Fruit fly (Drosophila melanogaster) whole organism, embryonic: Measurements from ENCODE around the gene spd-2.

Experiments used
- Bgb ChIP-seq: fragments of 200-800 bp; sonication (Bioruptor generic); IDR thresholded peaks from 2 replicates; pipeline ENCODE4 v1.3.6; 2022; ENCODE audit warnings: missing biosample characterization, missing genetic modification characterization; ENCODE audit not compliant: partially characterized antibody
- C15 ChIP-seq: fragments of 200-800 bp; sonication (Bioruptor generic); IDR thresholded peaks from 3 replicates; pipeline ENCODE4 v1.3.6; 2022; ENCODE audit warnings: missing biosample characterization, missing genetic modification characterization
- CG10959 ChIP-seq: fragments of 200-800 bp; sonication (Bioruptor generic); IDR thresholded peaks from 2 replicates; pipeline ENCODE4 v1.3.6; 2022; ENCODE audit warnings: missing biosample characterization, missing genetic modification characterization
- CG11398 ChIP-seq: fragments of 200-800 bp; sonication (Bioruptor generic); optimal IDR thresholded peaks from 2 replicates; lab custom pipeline; 2016; ENCODE audit warnings: missing biosample characterization, missing genetic modification characterization
- CG12299 ChIP-seq: fragments of 200-800 bp; sonication (Bioruptor generic); optimal IDR thresholded peaks from 2 replicates; lab custom pipeline; 2018; ENCODE audit warnings: missing biosample characterization, mild to moderate bottlenecking, missing genetic modification characterization
- CG13123 ChIP-seq: fragments of 200-800 bp; sonication (Bioruptor generic); optimal IDR thresholded peaks from 2 replicates; lab custom pipeline; 2016; ENCODE audit warnings: missing biosample characterization, missing genetic modification characterization
- CG13894 ChIP-seq: fragments of 200-800 bp; sonication (Bioruptor generic); optimal IDR thresholded peaks from 3 replicates; lab custom pipeline; 2018; ENCODE audit warnings: missing biosample characterization, mild to moderate bottlenecking, missing genetic modification characterization, moderate library complexity
- CG14667 ChIP-seq: fragments of 200-800 bp; sonication (Bioruptor generic); IDR thresholded peaks from 2 replicates; pipeline ENCODE4 v1.3.6; 2022; ENCODE audit warnings: missing biosample characterization, missing genetic modification characterization
- CG15514 ChIP-seq: fragments of 200-800 bp; sonication (Bioruptor generic); optimal IDR thresholded peaks from 3 replicates; lab custom pipeline; 2017; ENCODE audit warnings: missing biosample characterization, missing genetic modification characterization, mild to moderate bottlenecking, moderate library complexity, missing genetic modification reagents
- CG1792 ChIP-seq: fragments of 200-800 bp; sonication (Bioruptor generic); optimal IDR thresholded peaks from 2 replicates; lab custom pipeline; 2016; ENCODE audit warnings: missing biosample characterization, missing genetic modification characterization
- CG4282 ChIP-seq: fragments of 200-800 bp; sonication (Bioruptor generic); optimal IDR thresholded peaks from 2 replicates; lab custom pipeline; 2016; ENCODE audit warnings: missing biosample characterization, missing genetic modification characterization
- CG4328 ChIP-seq: fragments of 200-800 bp; sonication (Bioruptor generic); optimal IDR thresholded peaks from 3 replicates; lab custom pipeline; 2017; ENCODE audit warnings: missing biosample characterization, missing genetic modification reagents, missing genetic modification characterization
- CG5245 ChIP-seq: fragments of 200-800 bp; sonication (Bioruptor generic); optimal IDR thresholded peaks from 3 replicates; lab custom pipeline; 2016; ENCODE audit warnings: missing biosample characterization, missing genetic modification characterization
- CG6254 ChIP-seq: fragments of 200-800 bp; sonication (Bioruptor generic); optimal IDR thresholded peaks from 3 replicates; lab custom pipeline; 2017; ENCODE audit warnings: mild to moderate bottlenecking, missing biosample characterization, missing genetic modification reagents, missing genetic modification characterization
- CG7372 ChIP-seq: fragments of 200-800 bp; sonication (Bioruptor generic); IDR thresholded peaks from 2 replicates; pipeline ENCODE4 v1.3.6; 2022; ENCODE audit warnings: missing biosample characterization, missing genetic modification characterization
- CG8478 ChIP-seq: fragments of >200 bp; optimal IDR thresholded peaks from 2 replicates; lab custom pipeline; 2018
- CG9215 ChIP-seq: fragments of 200-800 bp; sonication (Bioruptor generic); IDR thresholded peaks from 2 replicates; pipeline ENCODE4 v1.3.6; 2022; ENCODE audit warnings: missing biosample characterization, missing genetic modification characterization
- CG9932 ChIP-seq: fragments of 200-800 bp; sonication (Bioruptor generic); IDR thresholded peaks from 2 replicates; pipeline ENCODE4 v1.3.6; 2022; ENCODE audit warnings: missing biosample characterization, missing genetic modification characterization
- CkIIα-i1 ChIP-seq: fragments of 200-800 bp; sonication (Bioruptor generic); IDR thresholded peaks from 2 replicates; pipeline ENCODE4 v1.3.6; 2022; ENCODE audit warnings: missing biosample characterization, missing genetic modification characterization
- Ets97D ChIP-seq: fragments of 200-800 bp; sonication (Bioruptor generic); optimal IDR thresholded peaks from 3 replicates; lab custom pipeline; 2016; ENCODE audit warnings: missing biosample characterization, missing genetic modification characterization
- Hey ChIP-seq: fragments of 200-800 bp; sonication (Bioruptor generic); optimal IDR thresholded peaks from 3 replicates; lab custom pipeline; 2018; ENCODE audit warnings: missing biosample characterization, mild to moderate bottlenecking, missing genetic modification characterization
- Hmr ChIP-seq: fragments of 200-800 bp; sonication (Bioruptor generic); optimal IDR thresholded peaks from 3 replicates; lab custom pipeline; 2017; ENCODE audit warnings: mild to moderate bottlenecking, missing biosample characterization, missing genetic modification reagents, missing genetic modification characterization
- Hr39 ChIP-seq: fragments of >200 bp; optimal IDR thresholded peaks from 2 replicates; lab custom pipeline; 2017
- Hr51 ChIP-seq, 2 experiments: fragments of 200-800 bp; sonication (Bioruptor generic); optimal IDR thresholded peaks; 2 replicates in 1 of 2; 3 replicates in 1 of 2; lab custom pipeline; 2016 to 2018; ENCODE audit warnings: missing biosample characterization in 2 of 2, missing genetic modification characterization in 2 of 2, mild to moderate bottlenecking in 1 of 2, moderate library complexity in 1 of 2
- Mad ChIP-seq: fragments of 200-800 bp; sonication (Bioruptor generic); optimal IDR thresholded peaks from 2 replicates; lab custom pipeline; 2016; ENCODE audit warnings: missing biosample characterization, missing genetic modification characterization
- Mrtf ChIP-seq: fragments of 200-800 bp; sonication (Bioruptor generic); IDR thresholded peaks from 3 replicates; pipeline ENCODE4 v1.3.6; 2022; ENCODE audit warnings: missing biosample characterization, missing genetic modification characterization
- Poxn ChIP-seq: fragments of 200-800 bp; sonication (Bioruptor generic); IDR thresholded peaks from 2 replicates; pipeline ENCODE4 v1.3.6; 2022; ENCODE audit warnings: missing biosample characterization, missing genetic modification characterization
- Ptx1 ChIP-seq: fragments of 200-800 bp; sonication (Bioruptor generic); IDR thresholded peaks from 2 replicates; pipeline ENCODE4 v1.3.6; 2022; ENCODE audit warnings: missing biosample characterization, missing genetic modification characterization
- Sry-δ ChIP-seq: fragments of 200-800 bp; sonication (Bioruptor generic); optimal IDR thresholded peaks from 2 replicates; lab custom pipeline; 2016; ENCODE audit warnings: missing biosample characterization, missing genetic modification characterization
- Taf1 ChIP-seq: fragments of 200-800 bp; sonication (Bioruptor generic); IDR thresholded peaks from 2 replicates; pipeline ENCODE4 v1.3.6; 2022; ENCODE audit warnings: missing biosample characterization, missing genetic modification characterization
- ato ChIP-seq: fragments of 200-800 bp; sonication (Bioruptor generic); IDR thresholded peaks from 2 replicates; pipeline ENCODE4 v1.3.6; 2022; ENCODE audit warnings: missing biosample characterization, missing genetic modification characterization; ENCODE audit not compliant: partially characterized antibody
- br ChIP-seq: fragments of >200 bp; optimal IDR thresholded peaks from 2 replicates; lab custom pipeline; 2017
- bsh ChIP-seq, 2 experiments: fragments of 200-800 bp; sonication (Bioruptor generic); optimal IDR thresholded peaks; 2 replicates each; lab custom pipeline; 2017 to 2018; ENCODE audit warnings: mild to moderate bottlenecking in 2 of 2, missing biosample characterization in 2 of 2, missing genetic modification characterization in 2 of 2, moderate library complexity in 1 of 2
- dmrt99B ChIP-seq: fragments of 200-800 bp; sonication (Bioruptor generic); optimal IDR thresholded peaks from 2 replicates; lab custom pipeline; 2018; ENCODE audit warnings: missing biosample characterization, mild to moderate bottlenecking, missing genetic modification characterization, moderate library complexity
- eve ChIP-seq, 2 experiments: fragments of >200 bp; optimal IDR thresholded peaks; 2 replicates each; lab custom pipeline; 2017; ENCODE audit warnings: missing biosample characterization in 2 of 2, missing genetic modification characterization in 2 of 2
- ind ChIP-seq: fragments of 200-800 bp; sonication (Bioruptor generic); optimal IDR thresholded peaks from 3 replicates; lab custom pipeline; 2016; ENCODE audit warnings: missing biosample characterization, missing genetic modification characterization
- kah ChIP-seq: fragments of 200-800 bp; sonication (Bioruptor generic); optimal IDR thresholded peaks from 2 replicates; lab custom pipeline; 2018; ENCODE audit warnings: missing biosample characterization, mild to moderate bottlenecking, missing genetic modification characterization
- knrl ChIP-seq: fragments of 200-800 bp; sonication (Bioruptor generic); IDR thresholded peaks from 3 replicates; pipeline ENCODE4 v1.3.6; 2022; ENCODE audit warnings: missing biosample characterization, missing genetic modification characterization; ENCODE audit not compliant: partially characterized antibody
- lbe ChIP-seq: fragments of 200-800 bp; sonication (Bioruptor generic); optimal IDR thresholded peaks from 2 replicates; lab custom pipeline; 2016; ENCODE audit warnings: missing biosample characterization, mild to moderate bottlenecking, missing genetic modification characterization
- lola ChIP-seq, 3 experiments: fragments of >200 bp in 2 of 3; fragments of 200-800 bp in 1 of 3; sonication (Bioruptor generic) in 1 of 3; optimal IDR thresholded peaks; 2 replicates each; lab custom pipeline; 2017 to 2019; ENCODE audit warnings: missing biosample characterization in 3 of 3, missing genetic modification characterization in 3 of 3, mild to moderate bottlenecking in 1 of 3, moderate library complexity in 1 of 3
- mam ChIP-seq: fragments of 200-800 bp; sonication (Bioruptor generic); optimal IDR thresholded peaks from 3 replicates; lab custom pipeline; 2016; ENCODE audit warnings: missing biosample characterization, missing genetic modification characterization
- nmo ChIP-seq: fragments of 200-800 bp; sonication (Bioruptor generic); optimal IDR thresholded peaks from 2 replicates; lab custom pipeline; 2018; ENCODE audit warnings: missing biosample characterization, mild to moderate bottlenecking, missing genetic modification characterization, moderate library complexity
- rib ChIP-seq: fragments of 200-800 bp; sonication (Bioruptor generic); IDR thresholded peaks from 2 replicates; pipeline ENCODE4 v1.3.6; 2022; ENCODE audit warnings: missing biosample characterization, missing genetic modification characterization
- sim ChIP-seq: fragments of 200-800 bp; sonication (Bioruptor generic); IDR thresholded peaks from 2 replicates; pipeline ENCODE4 v1.3.6; 2022; ENCODE audit warnings: missing biosample characterization, missing genetic modification characterization
- sob ChIP-seq: fragments of 200-800 bp; sonication (Bioruptor generic); IDR thresholded peaks from 2 replicates; pipeline ENCODE4 v1.3.6; 2022; ENCODE audit warnings: missing biosample characterization, missing genetic modification characterization
- trem ChIP-seq: fragments of 200-800 bp; optimal IDR thresholded peaks from 3 replicates; lab custom pipeline; 2019; ENCODE audit warnings: missing biosample characterization, mild to moderate bottlenecking, missing genetic modification characterization, moderate library complexity
- trh ChIP-seq: fragments of 200-800 bp; sonication (Bioruptor generic); optimal IDR thresholded peaks from 2 replicates; lab custom pipeline; 2016; ENCODE audit warnings: missing biosample characterization, missing genetic modification characterization
- ttk ChIP-seq: fragments of 200-800 bp; sonication (Bioruptor generic); IDR thresholded peaks from 2 replicates; pipeline ENCODE4 v2.1.2; 2022; ENCODE audit warnings: missing biosample characterization, missing genetic modification characterization
- tup ChIP-seq: fragments of 200-800 bp; sonication (Bioruptor generic); optimal IDR thresholded peaks from 2 replicates; lab custom pipeline; 2016; ENCODE audit warnings: missing biosample characterization, mild to moderate bottlenecking, missing genetic modification characterization, moderate library complexity
- vvl ChIP-seq: fragments of 200-800 bp; sonication (Bioruptor generic); IDR thresholded peaks from 2 replicates; pipeline ENCODE4 v1.3.6; 2022; ENCODE audit warnings: missing biosample characterization, missing genetic modification characterization
- z ChIP-seq: fragments of 200-800 bp; sonication (Bioruptor generic); IDR thresholded peaks from 3 replicates; pipeline ENCODE4 v1.3.6; 2022; ENCODE audit warnings: missing biosample characterization, missing genetic modification characterization
- zfh2 ChIP-seq: fragments of 200-800 bp; sonication (Bioruptor generic); optimal IDR thresholded peaks from 2 replicates; lab custom pipeline; 2016; ENCODE audit warnings: missing biosample characterization, missing genetic modification characterization

spd-2 gene

DNA sequence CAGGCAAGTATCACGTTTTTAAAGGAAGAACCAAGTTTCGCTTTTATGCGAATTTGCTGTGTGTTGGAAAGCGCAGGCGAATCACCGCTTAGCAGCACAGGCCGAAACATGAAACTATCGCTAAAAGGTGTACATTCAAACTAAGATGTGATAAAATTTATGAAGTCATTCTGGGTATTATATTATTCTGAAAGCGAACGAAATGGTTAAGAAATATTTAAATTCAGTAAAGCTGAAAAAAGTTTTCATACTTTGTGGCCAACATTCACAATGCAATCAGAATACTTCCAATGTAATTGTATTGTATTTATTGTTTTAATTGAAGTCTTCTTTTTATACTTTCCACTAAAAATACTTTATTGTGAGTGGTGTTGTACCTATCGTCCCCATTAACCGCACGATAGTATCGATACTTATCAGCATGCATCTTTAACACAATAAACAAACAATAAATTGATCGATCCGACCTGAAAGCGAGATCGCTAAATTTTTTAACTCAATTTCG, 13.6 kb downstream of the spd-2 start, which contains the start of gene Smn (continued):
- TF ChIP-seq vvl (GFP tag; lab: Robert Waterston, UW) (no peak; the same call in 1 of the 2 replicates), CG8478 (lab: Kevin White, UChicago) (no peak), trem (tag; lab: Kevin White, UChicago) (peak; percentile 52), Mrtf (GFP tag; lab: Robert Waterston, UW) (no peak), Ptx1 (no peak; the same call in 1 of the 2 replicates), bsh (GFP tag; optimal IDR thresholded peaks at IDR 0.05; lab: Kevin White, UChicago) (peak in 1 of 2 experiments; percentile 30), CG4282 (no peak), CG15514 (GFP tag; lab: Kevin White, UChicago) (peak; percentile 57), nmo (peak; percentile 48), Poxn (GFP tag; lab: Robert Waterston, UW) (peak; percentile 46; the same call in 1 of the 2 replicates), Ets97D (peak; percentile 30), Bgb (GFP tag; lab: Robert Waterston, UW) (peak; percentile 70), CG11398 (GFP tag; lab: Kevin White, UChicago) (no peak), lola (GFP tag; optimal IDR thresholded peaks at IDR 0.05; lab: Kevin White, UChicago) (peak in 1 of 3 experiments; percentile 28), CG9215 (GFP tag; lab: Robert Waterston, UW) (0 out of 2 replicates have a peak, but pooled peaks have one; percentile 34), CkIIα-i1 (GFP tag; lab: Robert Waterston, UW) (no peak), knrl (GFP tag; lab: Robert Waterston, UW) (peak; percentile 86), Hmr (GFP tag; lab: Kevin White, UChicago) (peak; percentile 51), Hr51 (GFP tag; optimal IDR thresholded peaks at IDR 0.05; lab: Kevin White, UChicago) (peak; percentile 18 to 52), tup (GFP tag; lab: Kevin White, UChicago) (no peak), Hr39 (lab: Kevin White, UChicago) (no peak), CG5245 (GFP tag; lab: Kevin White, UChicago) (peak; percentile 2), CG7372 (GFP tag; lab: Robert Waterston, UW) (no peak), CG4328 (GFP tag; lab: Kevin White, UChicago) (peak; percentile 27), mam (peak; percentile 73), CG9932 (GFP tag; lab: Robert Waterston, UW) (peak; percentile 71), CG6254 (GFP tag; lab: Kevin White, UChicago) (no peak), CG12299 (tag; lab: Kevin White, UChicago) (no peak), zfh2 (GFP tag; lab: Kevin White, UChicago) (peak; percentile 71), ttk (GFP tag; lab: Robert Waterston, UW) (no peak), ato (GFP tag; lab: Robert Waterston, UW) (peak; percentile 72), CG13894 (tag; lab: Kevin White, UChicago) (peak; percentile 27), C15 (GFP tag; lab: Robert Waterston, UW) (no peak), CG14667 (GFP tag; lab: Robert Waterston, UW) (no peak), br (lab: Kevin White, UChicago) (no peak), CG1792 (GFP tag; lab: Kevin White, UChicago) (peak; percentile 3), kah (no peak), ind (peak; percentile 42), sim (no peak), Hey (tag; lab: Kevin White, UChicago) (no peak), CG10959 (no peak), dmrt99B (tag; lab: Kevin White, UChicago) (peak; percentile 49), sob (GFP tag; lab: Robert Waterston, UW) (0 out of 2 replicates have a peak, but pooled peaks have one; percentile 20), Sry-δ (GFP tag; lab: Kevin White, UChicago) (peak; percentile 85), rib (GFP tag; lab: Robert Waterston, UW) (no peak), Mad (GFP tag; lab: Kevin White, UChicago) (no peak), lbe (GFP tag; lab: Kevin White, UChicago) (peak; percentile 61), CG13123 (GFP tag; lab: Kevin White, UChicago) (no peak), eve (GFP tag; optimal IDR thresholded peaks at IDR 0.05; lab: Kevin White, UChicago) (no peak), z (no peak), Taf1 (GFP tag; lab: Robert Waterston, UW) (no peak), trh (GFP tag; lab: Kevin White, UChicago) (no peak)
